Worm (Caenorhabditis elegans): Measurements from ENCODE around the gene wdr-5.1.

DNA sequence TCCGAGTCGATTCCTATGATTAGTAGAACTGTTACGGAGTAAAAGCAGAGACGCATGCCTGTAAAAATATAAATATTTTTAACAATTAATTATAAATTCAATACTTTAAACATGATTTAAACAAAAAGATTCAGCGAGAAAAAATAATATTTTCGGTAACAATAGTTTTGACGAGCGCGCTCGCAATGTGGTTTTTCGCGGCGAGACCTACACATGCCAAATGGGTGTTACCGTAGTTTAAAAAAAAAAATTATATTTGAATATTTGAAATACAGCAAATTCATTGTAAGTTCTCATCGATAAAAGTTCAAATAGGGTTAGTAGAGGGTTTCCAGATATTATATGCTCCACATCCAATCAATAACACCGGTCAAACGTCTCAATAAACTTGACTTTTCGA, 21.4 kb downstream of the wdr-5.1 start, which contains the start of gene gldi-5:
- no peak for TF ChIP-seq flt-1 (GFP tag; IDR thresholded peaks at IDR 0.05)
- no peak for TF ChIP-seq aly-1 (tag; optimal IDR thresholded peaks at IDR 0.05)
- no peak for TF ChIP-seq ama-1 (optimal IDR thresholded peaks at IDR 0.05)
- no peak for TF ChIP-seq ceh-13 (GFP tag; optimal IDR thresholded peaks at IDR 0.05)
- no peak for TF ChIP-seq ets-7 (tag; optimal IDR thresholded peaks at IDR 0.05)
- TF ChIP-seq B0310.2 (tag; optimal IDR thresholded peaks at IDR 0.05), result no peak
- no peak for TF ChIP-seq F13C5.2 (tag; optimal IDR thresholded peaks at IDR 0.05)
- no peak for TF ChIP-seq hmbx-1 (tag; optimal IDR thresholded peaks at IDR 0.05)
- no peak for TF ChIP-seq pes-1 (GFP tag; IDR thresholded peaks at IDR 0.05)
- TF ChIP-seq ceh-36 (tag; optimal IDR thresholded peaks at IDR 0.05), result no peak
- no peak for TF ChIP-seq tbx-37 (GFP tag; conservative IDR thresholded peaks at IDR 0.05)
